Fruit fly (Drosophila melanogaster) whole organism, pupa: ENCODE measurements around the gene ato.

Experiments used
- CG10348 ChIP-seq: fragments of 200-800 bp; sonication (Bioruptor generic); IDR thresholded peaks from 2 replicates; pipeline ENCODE4 v1.3.6; 2022; ENCODE audit warnings: missing biosample characterization, missing genetic modification characterization
- rn ChIP-seq: fragments of 200-800 bp; sonication (Bioruptor generic); IDR thresholded peaks from 2 replicates; pipeline ENCODE4 v1.3.6; 2022; ENCODE audit warnings: missing biosample characterization, missing genetic modification characterization

- TF ChIP-seq rn (GFP tag; lab: Robert Waterston, UW) (no peak), CG10348 (no peak)
Measured at dm6 chr3R:8317709-8318335, 40.0 kb downstream of the ato start.
